Worm (Caenorhabditis elegans): ENCODE data around the gene C18D11.6.

ce11 chrIII:11843007-11843406, 32.7 kb downstream of the C18D11.6 start:
- no peak for TF ChIP-seq sma-9 (GFP tag; optimal IDR thresholded peaks at IDR 0.05)
- no peak for TF ChIP-seq sma-9 (tag; optimal IDR thresholded peaks at IDR 0.05)
- TF ChIP-seq ama-1 (optimal IDR thresholded peaks at IDR 0.05), result no peak

All from whole organism, L2 larva.